Fruit fly (Drosophila melanogaster) whole organism: Measurements from ENCODE around the gene CG13700.

ENCODE experiments used
- CG8478 ChIP-seq: fragments of >200 bp; optimal IDR thresholded peaks from 2 replicates; lab custom pipeline; 2018; ENCODE audit warnings: inconsistent platforms
- Dll ChIP-seq: fragments of >200 bp; optimal IDR thresholded peaks from 2 replicates; lab custom pipeline; 2017
- EcR ChIP-seq, 2 experiments: fragments of >200 bp; optimal IDR thresholded peaks; 2 replicates each; lab custom pipeline; 2017; ENCODE audit warnings: missing biosample characterization in 2 of 2, missing genetic modification characterization in 2 of 2, missing genetic modification reagents in 2 of 2
- pan ChIP-seq: fragments of >200 bp; optimal IDR thresholded peaks from 2 replicates; lab custom pipeline; 2017
- psq ChIP-seq: fragments of >200 bp; optimal IDR thresholded peaks from 2 replicates; lab custom pipeline; 2017
- usp ChIP-seq: fragments of >200 bp; optimal IDR thresholded peaks from 2 replicates; lab custom pipeline; 2017; ENCODE audit warnings: missing biosample characterization, missing genetic modification characterization, mixed read lengths

Gene CG13700

DNA sequence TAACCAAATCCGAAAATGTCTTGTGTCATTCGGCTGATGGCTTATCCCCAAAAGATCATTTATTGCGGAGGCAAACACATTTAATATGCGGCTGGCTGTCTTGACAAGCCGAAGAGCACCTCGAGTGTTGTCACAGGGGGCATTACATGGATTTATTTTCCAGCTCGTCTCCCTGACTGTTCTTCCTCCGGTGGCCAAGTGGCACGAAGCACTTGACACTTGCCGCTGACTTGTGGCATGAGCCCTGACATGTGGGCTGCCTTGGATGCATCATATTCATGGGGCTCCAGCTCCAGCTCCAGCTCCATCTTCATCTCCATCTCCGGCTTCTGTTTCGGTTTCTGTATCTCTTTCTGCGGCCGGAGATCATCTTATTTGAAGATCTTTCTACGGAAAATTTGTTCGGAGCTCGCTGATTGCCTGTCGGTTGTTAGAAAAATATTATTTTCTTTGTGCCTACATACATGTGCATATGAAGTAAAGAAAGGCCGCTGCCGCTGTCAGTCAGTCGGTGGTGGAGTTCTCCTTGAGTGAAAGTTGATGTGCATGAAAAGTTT is 32.9 kb downstream of the CG13700 start:
- TF ChIP-seq CG8478 (lab: Kevin White, UChicago) (no peak), Dll (no peak), psq (lab: Kevin White, UChicago) (no peak), usp (GFP tag; lab: Kevin White, UChicago) (no peak), EcR (GFP tag; optimal IDR thresholded peaks at IDR 0.05; lab: Kevin White, UChicago) (no peak), pan (no peak)

DNA sequence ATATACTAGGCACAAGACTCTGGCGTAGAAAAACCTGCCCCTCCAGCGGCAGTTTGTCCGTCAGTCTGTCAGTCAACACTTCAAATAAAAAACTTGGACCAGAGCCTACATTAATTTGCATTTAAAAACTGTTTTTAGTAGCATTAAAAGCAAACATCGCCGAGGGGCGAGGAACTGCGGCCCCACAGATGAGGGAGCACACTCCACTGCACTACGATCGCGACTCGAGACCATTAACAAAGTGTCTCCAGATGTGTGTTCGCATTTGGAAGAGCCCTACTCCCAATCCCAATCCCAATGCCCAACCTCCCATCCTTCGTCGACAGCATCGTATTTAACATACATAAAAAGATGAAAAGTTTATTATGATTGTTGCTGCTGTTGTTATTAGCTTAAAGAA is 34.6 kb downstream of the CG13700 start:
- TF ChIP-seq Dll (no peak), pan (no peak), psq (lab: Kevin White, UChicago) (no peak), CG8478 (lab: Kevin White, UChicago) (no peak), EcR (GFP tag; optimal IDR thresholded peaks at IDR 0.05; lab: Kevin White, UChicago) (no peak), usp (GFP tag; lab: Kevin White, UChicago) (no peak)

DNA sequence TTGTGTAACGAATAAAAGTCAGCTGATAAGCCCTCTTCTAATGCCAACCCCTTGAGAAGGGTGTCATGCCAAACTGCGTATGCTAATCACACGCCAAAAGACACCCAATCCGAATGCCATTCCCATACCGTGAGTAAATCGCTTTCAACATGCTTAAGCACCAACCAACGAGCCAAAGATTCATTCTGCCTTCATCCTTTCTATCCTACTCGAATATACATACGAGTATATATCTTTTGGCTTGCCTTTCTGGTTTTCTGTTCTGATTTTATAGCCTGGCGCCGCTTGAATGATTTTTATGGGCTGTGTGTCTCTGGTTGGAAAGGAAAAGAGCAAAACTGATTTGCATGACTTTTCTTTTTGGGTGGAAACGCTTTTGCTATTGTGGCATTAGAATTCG is 35.5 kb downstream of the CG13700 start:
- TF ChIP-seq CG8478 (lab: Kevin White, UChicago) (no peak), pan (no peak), usp (GFP tag; lab: Kevin White, UChicago) (no peak), psq (lab: Kevin White, UChicago) (no peak)

DNA sequence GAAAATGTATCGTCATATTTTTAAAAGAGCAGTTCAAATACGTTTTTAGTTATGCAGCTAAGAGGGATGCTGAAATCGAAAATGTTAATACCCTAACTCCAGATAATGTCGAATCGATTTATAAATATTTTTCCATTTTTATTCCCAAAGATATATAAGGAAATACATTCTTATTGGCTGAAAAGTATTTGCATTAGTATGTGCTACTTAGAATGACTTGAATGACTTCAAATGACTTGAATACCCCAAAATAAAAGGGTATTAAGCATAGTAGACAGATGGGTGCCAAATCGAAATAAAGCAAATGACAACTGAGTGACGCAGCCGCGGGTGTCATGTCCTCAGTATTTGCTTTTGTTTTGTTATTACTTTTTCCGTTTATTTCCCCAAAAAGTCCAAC is 42.3 kb downstream of the CG13700 start:
- no peak for TF ChIP-seq pan
- no peak for TF ChIP-seq Dll
- TF ChIP-seq EcR (GFP tag; optimal IDR thresholded peaks at IDR 0.05; lab: Kevin White, UChicago) = no peak
- no peak for TF ChIP-seq CG8478 (lab: Kevin White, UChicago)

DNA sequence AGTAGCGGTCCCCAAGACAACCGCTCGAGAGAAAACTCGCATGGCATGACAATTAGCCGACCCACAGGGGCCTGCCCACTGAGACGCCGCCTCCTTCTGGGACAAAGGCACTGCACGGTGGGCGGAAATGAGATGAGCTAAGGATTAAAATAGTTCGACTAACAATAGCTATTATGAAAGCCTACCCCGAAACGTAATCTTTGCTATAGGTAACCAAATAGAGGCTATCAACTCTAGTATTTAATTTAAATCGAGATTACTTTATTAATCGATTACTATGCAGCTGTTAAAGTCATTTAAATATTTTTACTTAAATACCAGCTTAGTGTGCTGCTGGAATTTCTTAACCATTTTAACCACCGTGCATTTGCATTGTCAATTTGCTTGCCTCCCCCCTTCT is 44.1 kb downstream of the CG13700 start:
- no peak for TF ChIP-seq usp (GFP tag; lab: Kevin White, UChicago)
- TF ChIP-seq psq (lab: Kevin White, UChicago) = no peak
- TF ChIP-seq Dll = no peak
- no peak for TF ChIP-seq CG8478 (lab: Kevin White, UChicago)
- TF ChIP-seq EcR (GFP tag; optimal IDR thresholded peaks at IDR 0.05; lab: Kevin White, UChicago) = no peak
- no peak for TF ChIP-seq pan

DNA sequence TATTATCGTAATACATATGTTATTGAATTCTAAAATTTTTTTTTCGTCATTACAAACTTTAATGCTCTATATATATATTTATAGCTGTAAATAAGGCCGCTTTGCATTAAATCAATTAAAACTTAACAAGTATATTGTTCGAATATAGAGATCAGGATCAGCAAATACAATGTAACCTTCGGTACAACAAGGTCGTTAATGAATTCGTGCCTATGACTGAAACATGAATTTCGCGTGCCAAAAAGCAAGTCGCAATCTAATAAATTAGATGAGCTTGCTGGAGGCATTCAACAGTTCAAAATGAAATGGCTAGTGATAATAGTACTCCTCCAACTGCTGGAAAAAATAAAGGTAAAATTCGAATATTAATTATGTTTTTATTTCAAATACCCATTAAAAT is 49.3 kb downstream of the CG13700 start, which contains the start of gene CheA75a:
CheA75a (plus strand) TSS at position 301 of the 400 bp plus-strand sequence.
- TF ChIP-seq psq (lab: Kevin White, UChicago) = no peak
- TF ChIP-seq Dll = no peak
- TF ChIP-seq pan = no peak
- TF ChIP-seq CG8478 (lab: Kevin White, UChicago) = no peak
- TF ChIP-seq usp (GFP tag; lab: Kevin White, UChicago) = no peak
- TF ChIP-seq EcR (GFP tag; optimal IDR thresholded peaks at IDR 0.05; lab: Kevin White, UChicago) = no peak

DNA sequence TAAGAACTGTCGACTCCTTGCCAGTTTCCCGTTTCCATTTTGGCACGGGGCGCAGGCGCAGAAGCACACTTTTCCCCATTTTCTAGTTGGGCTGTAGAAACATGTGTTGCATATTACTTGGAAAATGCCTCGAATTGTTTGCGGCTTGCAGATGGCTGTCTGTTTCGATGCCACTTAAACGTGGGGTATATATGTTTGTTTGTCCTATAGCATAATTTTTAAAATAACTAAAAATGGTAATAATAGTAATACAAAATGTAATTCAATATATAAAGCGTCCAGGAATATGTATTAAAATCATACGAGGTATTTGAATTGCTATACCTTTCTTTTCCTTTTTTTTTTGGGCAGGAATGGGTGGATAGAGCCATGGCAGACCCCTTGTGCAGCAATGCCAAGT is 50.4 kb downstream of the CG13700 start:
- TF ChIP-seq CG8478 (lab: Kevin White, UChicago) (no peak), usp (GFP tag; lab: Kevin White, UChicago) (no peak)

DNA sequence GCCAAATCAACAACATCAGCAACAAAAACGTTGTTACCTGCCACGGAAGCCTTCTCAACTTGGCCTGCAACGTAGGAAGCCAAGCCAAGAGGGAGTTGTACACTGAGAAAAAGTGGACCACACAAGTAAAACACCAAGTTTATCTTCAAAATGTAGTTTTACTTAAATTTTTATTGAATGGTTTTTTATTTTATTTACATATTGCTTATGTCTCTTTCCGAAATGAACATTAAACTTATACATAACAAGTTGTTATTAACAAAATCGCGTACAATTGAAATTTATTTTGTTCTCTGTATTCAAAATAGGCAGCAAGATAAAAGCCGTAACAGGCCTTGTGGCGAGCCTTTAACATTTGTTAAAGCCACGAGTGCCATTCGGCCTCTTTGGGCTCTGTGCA is 52.2 kb downstream of the CG13700 start:
- no peak for TF ChIP-seq Dll
- no peak for TF ChIP-seq usp (GFP tag; lab: Kevin White, UChicago)
- no peak for TF ChIP-seq EcR (GFP tag; optimal IDR thresholded peaks at IDR 0.05; lab: Kevin White, UChicago)
- no peak for TF ChIP-seq pan
- no peak for TF ChIP-seq psq (lab: Kevin White, UChicago)
- no peak for TF ChIP-seq CG8478 (lab: Kevin White, UChicago)
